Worm (Caenorhabditis elegans): ENCODE results near the gene glb-3.

DNA sequence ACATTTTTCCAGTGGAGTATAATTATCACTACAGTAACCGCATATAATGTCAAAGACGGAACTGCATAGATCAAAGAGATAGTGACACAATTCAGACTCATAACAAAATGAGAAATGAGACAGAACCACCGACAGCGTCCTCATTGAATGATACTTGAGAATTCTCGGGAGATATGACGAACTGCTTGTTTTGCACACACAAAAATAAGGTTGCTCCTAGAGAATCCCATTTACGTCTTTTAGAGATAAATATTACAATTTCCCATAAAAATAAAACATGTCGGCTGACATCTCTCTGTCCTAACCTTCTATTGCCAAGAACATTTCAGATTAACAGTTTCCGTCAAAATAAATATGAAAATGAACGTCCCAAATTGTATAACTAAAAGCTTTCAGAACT is 21.2 kb downstream of the glb-3 start, which contains the start of gene srg-38:
- TF ChIP-seq daf-12 (tag; optimal IDR thresholded peaks at IDR 0.05) = no peak
- TF ChIP-seq pqm-1 (tag; optimal IDR thresholded peaks at IDR 0.05) = no peak
- no peak for TF ChIP-seq nhr-237 (tag; optimal IDR thresholded peaks at IDR 0.05)
- no peak for TF ChIP-seq unc-62 (GFP tag; optimal IDR thresholded peaks at IDR 0.05 in 1 of 2)
- TF ChIP-seq unc-62 (tag; optimal IDR thresholded peaks at IDR 0.05) = no peak
- TF ChIP-seq ceh-20 (GFP tag; IDR thresholded peaks at IDR 0.05) = no peak
- TF ChIP-seq mep-1 (tag; optimal IDR thresholded peaks at IDR 0.05) = no peak
- TF ChIP-seq spr-3 (GFP tag; optimal IDR thresholded peaks at IDR 0.05) = no peak
- TF ChIP-seq nhr-10 (tag; optimal IDR thresholded peaks at IDR 0.05) = no peak
- no peak for TF ChIP-seq ztf-11 (tag; optimal IDR thresholded peaks at IDR 0.05)
- TF ChIP-seq daf-8 (GFP tag; IDR thresholded peaks at IDR 0.05) = no peak
- TF ChIP-seq ZK546.5 (tag; optimal IDR thresholded peaks at IDR 0.05) = no peak
- TF ChIP-seq lin-39 (tag; optimal IDR thresholded peaks at IDR 0.05) = no peak
- TF ChIP-seq pha-4 (GFP tag; IDR thresholded peaks at IDR 0.05) = no peak
- no peak for TF ChIP-seq pha-4 (tag; optimal IDR thresholded peaks at IDR 0.05)
- no peak for TF ChIP-seq R02D3.7 (tag; optimal IDR thresholded peaks at IDR 0.05)

Data from whole organism, L4 larva.